Fruit fly (Drosophila melanogaster) Kc167 (cell line): Measurements from ENCODE around the gene Cpr64Aa.

Experiments used
- Myc ChIP-seq: fragments of >200 bp; optimal IDR thresholded peaks from 2 replicates; lab custom pipeline; 2017; ENCODE audit warnings: missing external identifiers
- Sin3A ChIP-seq: fragments of >200 bp; optimal IDR thresholded peaks from 2 replicates; lab custom pipeline; 2018; ENCODE audit warnings: missing external identifiers
- h ChIP-seq: fragments of >200 bp; optimal IDR thresholded peaks from 3 replicates; lab custom pipeline; 2018; ENCODE audit warnings: missing external identifiers
- insv ChIP-seq: fragments of >200 bp; optimal IDR thresholded peaks from 3 replicates; lab custom pipeline; 2018; ENCODE audit warnings: missing external identifiers
- psq ChIP-seq: fragments of >200 bp; optimal IDR thresholded peaks from 2 replicates; lab custom pipeline; 2017; ENCODE audit warnings: missing external identifiers
- ttk ChIP-seq: sonication (Bioruptor generic); optimal IDR thresholded peaks from 2 replicates; lab custom pipeline; 2017; ENCODE audit warnings: missing external identifiers

- TF ChIP-seq h (no peak), Myc (lab: Kevin White, UChicago) (no peak), ttk (no peak), psq (lab: Kevin White, UChicago) (no peak), insv (no peak), Sin3A (lab: Kevin White, UChicago) (no peak)
Measured at dm6 chr3L:4232227-4232626, 23.2 kb upstream of the Cpr64Aa start.
